Worm (Caenorhabditis elegans) whole organism, L2 larva: ENCODE measurements around the gene best-1.

Experiments used
- C34F6.9 ChIP-seq: fragments of 150-350 bp; optimal IDR thresholded peaks from 2 replicates; lab custom pipeline; 2014; ENCODE audit warnings: missing biosample characterization, missing genetic modification characterization
- F13H6.1 ChIP-seq: sonication (generic microtip); optimal IDR thresholded peaks from 2 replicates; lab custom pipeline; 2016; ENCODE audit warnings: missing genetic modification characterization, missing compliant biosample characterization
- R02D3.7 ChIP-seq: fragments of 150-350 bp; optimal IDR thresholded peaks from 2 replicates; lab custom pipeline; 2014; ENCODE audit warnings: missing biosample characterization, missing genetic modification characterization
- alr-1 ChIP-seq: fragments of 150-350 bp; optimal IDR thresholded peaks from 2 replicates; lab custom pipeline; 2014; ENCODE audit warnings: missing biosample characterization, missing genetic modification characterization
- aly-2 ChIP-seq: fragments of 150-350 bp; optimal IDR thresholded peaks from 2 replicates; lab custom pipeline; 2014; ENCODE audit warnings: missing biosample characterization, missing genetic modification characterization
- ama-1 ChIP-seq: fragments of 150-350 bp; optimal IDR thresholded peaks from 2 replicates; lab custom pipeline; 2018; ENCODE audit warnings: inconsistent platforms
- ceh-16 ChIP-seq: fragments of 150-350 bp; optimal IDR thresholded peaks from 2 replicates; lab custom pipeline; 2014; ENCODE audit warnings: missing biosample characterization, missing genetic modification characterization
- crh-2 ChIP-seq: sonication (generic microtip); optimal IDR thresholded peaks from 2 replicates; lab custom pipeline; 2017; ENCODE audit warnings: missing biosample characterization, missing genetic modification characterization
- egl-27 ChIP-seq: sonication (generic microtip); optimal IDR thresholded peaks from 3 replicates; lab custom pipeline; 2017; ENCODE audit warnings: missing biosample characterization, missing genetic modification reagents, missing genetic modification characterization
- elt-1 ChIP-seq: fragments of 150-350 bp; optimal IDR thresholded peaks from 2 replicates; lab custom pipeline; 2014; ENCODE audit warnings: missing biosample characterization, missing genetic modification characterization
- gmeb-1 ChIP-seq: fragments of 150-350 bp; optimal IDR thresholded peaks from 2 replicates; lab custom pipeline; 2014; ENCODE audit warnings: missing biosample characterization, missing genetic modification characterization
- lin-11 ChIP-seq: fragments of 150-350 bp; sonication (generic microtip); optimal IDR thresholded peaks from 2 replicates; lab custom pipeline; 2014; ENCODE audit warnings: missing biosample characterization, missing genetic modification characterization, inconsistent platforms, mixed read lengths
- lin-13 ChIP-seq: fragments of 150-350 bp; optimal IDR thresholded peaks from 2 replicates; lab custom pipeline; 2014; ENCODE audit warnings: missing biosample characterization, missing genetic modification reagents, missing genetic modification characterization
- lin-39 ChIP-seq: fragments of 150-350 bp; optimal IDR thresholded peaks from 2 replicates; lab custom pipeline; 2014; ENCODE audit warnings: missing biosample characterization, missing genetic modification reagents, missing genetic modification characterization
- lsy-2 ChIP-seq, 2 experiments: fragments of 150-350 bp in 1 of 2; sonication (generic microtip) in 1 of 2; optimal IDR thresholded peaks; 2 replicates each; lab custom pipeline; 2014 to 2017; ENCODE audit warnings: missing biosample characterization in 2 of 2, missing genetic modification characterization in 2 of 2
- mab-5 ChIP-seq: fragments of 150-350 bp; optimal IDR thresholded peaks from 2 replicates; lab custom pipeline; 2014; ENCODE audit warnings: missing biosample characterization, missing genetic modification characterization
- mbf-1 ChIP-seq: sonication (generic microtip); optimal IDR thresholded peaks from 2 replicates; lab custom pipeline; 2017; ENCODE audit warnings: missing biosample characterization, missing genetic modification characterization
- mdl-1 ChIP-seq, 2 experiments: fragments of 150-350 bp in 1 of 2; sonication (generic microtip) in 1 of 2; optimal IDR thresholded peaks; 2 replicates each; lab custom pipeline; 2017; ENCODE audit warnings: missing biosample characterization in 2 of 2, missing genetic modification characterization in 2 of 2
- nhr-10 ChIP-seq: sonication (generic microtip); optimal IDR thresholded peaks from 2 replicates; lab custom pipeline; 2017; ENCODE audit warnings: missing biosample characterization, missing genetic modification characterization
- nhr-11 ChIP-seq: fragments of 150-350 bp; optimal IDR thresholded peaks from 2 replicates; lab custom pipeline; 2014; ENCODE audit warnings: missing biosample characterization, missing genetic modification characterization
- nhr-12 ChIP-seq: fragments of 150-350 bp; optimal IDR thresholded peaks from 2 replicates; lab custom pipeline; 2014; ENCODE audit warnings: missing biosample characterization, missing genetic modification characterization
- nhr-129 ChIP-seq: fragments of 150-350 bp; optimal IDR thresholded peaks from 2 replicates; lab custom pipeline; 2014; ENCODE audit warnings: missing biosample characterization, missing genetic modification characterization
- nhr-23 ChIP-seq: fragments of 150-350 bp; optimal IDR thresholded peaks from 2 replicates; lab custom pipeline; 2014; ENCODE audit warnings: missing biosample characterization, missing genetic modification reagents, missing genetic modification characterization
- nhr-237 ChIP-seq: fragments of 150-350 bp; optimal IDR thresholded peaks from 2 replicates; lab custom pipeline; 2014; ENCODE audit warnings: missing biosample characterization, missing genetic modification characterization
- nhr-25 ChIP-seq: fragments of 150-350 bp; sonication (generic microtip); optimal IDR thresholded peaks from 3 replicates; lab custom pipeline; 2014; ENCODE audit warnings: missing biosample characterization, missing genetic modification characterization
- nhr-6 ChIP-seq: fragments of 150-350 bp; optimal IDR thresholded peaks from 2 replicates; lab custom pipeline; 2014; ENCODE audit warnings: missing biosample characterization, missing genetic modification characterization
- nhr-77 ChIP-seq: fragments of 150-350 bp; optimal IDR thresholded peaks from 2 replicates; lab custom pipeline; 2014; ENCODE audit warnings: missing biosample characterization, missing genetic modification characterization
- sem-4 ChIP-seq: fragments of 150-350 bp; optimal IDR thresholded peaks from 2 replicates; lab custom pipeline; 2014; ENCODE audit warnings: missing biosample characterization, missing genetic modification reagents, missing genetic modification characterization
- skn-1 ChIP-seq: sonication (generic microtip); optimal IDR thresholded peaks from 2 replicates; lab custom pipeline; 2017; ENCODE audit warnings: missing biosample characterization, missing genetic modification characterization
- sma-3 ChIP-seq: sonication (generic microtip); optimal IDR thresholded peaks from 2 replicates; lab custom pipeline; 2016; ENCODE audit warnings: missing genetic modification reagents, missing genetic modification characterization, missing compliant biosample characterization
- sma-9 ChIP-seq, 2 experiments: fragments of 150-350 bp in 1 of 2; sonication (generic microtip) in 1 of 2; optimal IDR thresholded peaks; 2 replicates each; lab custom pipeline; 2014 to 2016; ENCODE audit warnings: missing genetic modification characterization in 2 of 2, mild to moderate bottlenecking in 1 of 2, missing biosample characterization in 1 of 2, missing compliant biosample characterization in 1 of 2, missing genetic modification reagents in 1 of 2, moderate library complexity in 1 of 2
- unc-39 ChIP-seq: fragments of 150-350 bp; optimal IDR thresholded peaks from 2 replicates; lab custom pipeline; 2014; ENCODE audit warnings: missing biosample characterization, missing genetic modification characterization
- unc-55 ChIP-seq: fragments of 150-350 bp; sonication (generic microtip); optimal IDR thresholded peaks from 3 replicates; lab custom pipeline; 2014; ENCODE audit warnings: missing biosample characterization, missing genetic modification reagents, missing genetic modification characterization
- unc-62 ChIP-seq: fragments of 150-350 bp; optimal IDR thresholded peaks from 2 replicates; lab custom pipeline; 2014; ENCODE audit warnings: missing biosample characterization, missing genetic modification reagents, missing genetic modification characterization
- zag-1 ChIP-seq: fragments of 150-350 bp; optimal IDR thresholded peaks from 2 replicates; lab custom pipeline; 2014; ENCODE audit warnings: missing biosample characterization, missing genetic modification characterization
- ztf-1 ChIP-seq: fragments of 200-800 bp; sonication (Bioruptor generic); conservative IDR thresholded peaks from 2 replicates; pipeline ENCODE4 v1.3.6; 2022; ENCODE audit warnings: missing genetic modification characterization, missing compliant biosample characterization
- ztf-11 ChIP-seq: sonication (generic microtip); optimal IDR thresholded peaks from 2 replicates; lab custom pipeline; 2017; ENCODE audit warnings: missing biosample characterization, missing genetic modification characterization
- ztf-4 ChIP-seq: fragments of 150-350 bp; optimal IDR thresholded peaks from 2 replicates; lab custom pipeline; 2014; ENCODE audit warnings: missing biosample characterization, missing genetic modification characterization

Gene best-1

DNA sequence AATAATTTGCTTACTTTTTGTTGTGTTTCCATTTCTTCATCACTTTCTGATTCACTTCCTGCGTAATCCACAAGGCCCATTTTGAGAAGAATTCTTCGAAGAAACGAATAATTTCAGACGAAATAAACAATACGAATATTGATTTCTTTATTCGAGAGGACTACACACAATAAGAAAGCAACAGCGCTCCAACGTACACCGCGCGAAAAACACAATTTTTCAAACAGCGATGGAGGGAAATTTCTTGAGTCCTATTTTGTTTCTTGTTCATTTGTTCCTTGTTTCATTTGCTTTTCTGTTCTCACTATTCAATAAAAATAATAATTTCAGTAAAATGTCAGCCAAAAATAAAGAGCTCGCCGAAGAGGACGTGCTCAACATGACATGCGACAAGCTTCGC is 15.9 kb downstream of the best-1 start, which contains the start of the genes prcc-1 and C39E9.12 (continued):
- no peak for TF ChIP-seq sem-4 (tag; lab: Kevin White, UChicago)
- TF ChIP-seq unc-55 (GFP tag; lab: Kevin White, UChicago), result peak; percentile 94
- no peak for TF ChIP-seq aly-2 (tag; lab: Kevin White, UChicago)
- TF ChIP-seq lin-39, result no peak
- TF ChIP-seq F13H6.1 (tag; lab: Kevin White, UChicago), result no peak
- peak; percentile 47 for TF ChIP-seq sma-3
- no peak for TF ChIP-seq R02D3.7 (tag; lab: Kevin White, UChicago)
- TF ChIP-seq nhr-10 (tag; lab: Kevin White, UChicago), result no peak
- no peak for TF ChIP-seq ztf-11
- no peak for TF ChIP-seq ama-1
- TF ChIP-seq lsy-2 (tag; optimal IDR thresholded peaks at IDR 0.05; lab: Kevin White, UChicago), result peak; percentile 31 to 86
- no peak for TF ChIP-seq ceh-16 (tag; lab: Kevin White, UChicago)
- no peak for TF ChIP-seq ztf-1 (GFP tag; lab: Robert Waterston, UW)
- TF ChIP-seq nhr-12 (tag; lab: Kevin White, UChicago), result no peak
- TF ChIP-seq nhr-23 (tag; lab: Kevin White, UChicago), result no peak
- no peak for TF ChIP-seq unc-39 (tag; lab: Kevin White, UChicago)
- TF ChIP-seq crh-2 (tag; lab: Kevin White, UChicago), result peak; percentile 76

DNA sequence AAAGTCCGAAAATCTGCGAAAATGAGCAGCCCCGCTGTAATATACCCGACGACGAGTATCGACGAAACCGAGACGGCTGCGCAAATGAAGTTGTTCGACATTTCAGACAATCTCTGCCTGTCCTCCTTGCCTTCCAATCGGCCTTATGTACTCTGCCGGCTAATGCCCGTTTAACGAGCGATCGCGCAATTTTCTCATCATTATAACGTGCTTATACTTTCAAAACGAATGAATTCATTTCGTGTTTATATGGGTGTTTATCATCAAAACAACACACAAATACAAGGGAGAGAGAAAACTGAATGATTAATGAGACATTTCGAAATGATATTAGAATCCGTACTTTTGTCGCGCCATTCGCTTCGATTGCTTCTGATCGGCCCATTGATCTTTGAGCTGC is 18.6 kb downstream of the best-1 start, which contains the start of gene col-132:
TSS of gene col-132 (minus strand) at position 101 of the 400 bp plus-strand sequence.
- TF ChIP-seq lin-13 (GFP tag; lab: Kevin White, UChicago) (no peak), mdl-1 (tag; optimal IDR thresholded peaks at IDR 0.05; lab: Kevin White, UChicago) (no peak), unc-39 (tag; lab: Kevin White, UChicago) (no peak), gmeb-1 (no peak)

DNA sequence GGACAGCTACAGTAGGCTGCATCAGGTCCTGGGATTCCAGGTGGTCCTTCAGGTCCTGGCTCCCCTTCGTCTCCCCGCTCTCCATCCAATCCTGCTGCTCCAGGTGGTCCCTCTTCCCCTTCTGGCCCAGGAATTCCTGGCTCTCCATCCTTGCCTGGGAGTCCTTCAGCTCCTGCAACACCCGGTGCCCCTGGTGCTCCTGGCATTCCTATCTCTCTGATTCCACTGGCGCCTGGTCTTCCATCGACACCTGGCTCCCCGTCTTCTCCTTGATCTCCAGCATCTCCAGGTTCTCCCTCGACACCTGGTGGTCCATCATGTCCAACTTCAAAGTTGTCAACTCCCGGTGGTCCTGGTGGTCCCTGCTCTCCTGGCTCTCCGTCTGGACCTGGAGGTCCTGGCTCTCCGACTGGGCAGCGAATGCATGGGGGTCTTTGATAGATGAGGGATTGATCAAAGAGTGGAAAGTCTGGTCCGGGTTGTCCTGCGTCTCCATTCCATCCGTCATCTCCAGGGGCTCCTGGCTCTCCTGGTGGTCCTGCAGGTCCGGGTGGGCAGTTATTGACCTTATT is 19.8 kb downstream of the best-1 start:
- TF ChIP-seq egl-27 (tag; lab: Kevin White, UChicago) (no peak), mbf-1 (tag; lab: Kevin White, UChicago) (no peak), nhr-11 (no peak), ztf-4 (tag; lab: Kevin White, UChicago) (no peak), nhr-25 (tag; lab: Kevin White, UChicago) (no peak), lsy-2 (tag; optimal IDR thresholded peaks at IDR 0.05; lab: Kevin White, UChicago) (no peak), nhr-10 (tag; lab: Kevin White, UChicago) (no peak), nhr-237 (tag; lab: Kevin White, UChicago) (no peak), unc-55 (GFP tag; lab: Kevin White, UChicago) (no peak), skn-1 (tag; lab: Kevin White, UChicago) (no peak), C34F6.9 (no peak), alr-1 (tag; lab: Kevin White, UChicago) (no peak), nhr-129 (tag; lab: Kevin White, UChicago) (no peak), mab-5 (no peak), nhr-77 (tag; lab: Kevin White, UChicago) (no peak), lin-11 (tag; lab: Kevin White, UChicago) (no peak)

DNA sequence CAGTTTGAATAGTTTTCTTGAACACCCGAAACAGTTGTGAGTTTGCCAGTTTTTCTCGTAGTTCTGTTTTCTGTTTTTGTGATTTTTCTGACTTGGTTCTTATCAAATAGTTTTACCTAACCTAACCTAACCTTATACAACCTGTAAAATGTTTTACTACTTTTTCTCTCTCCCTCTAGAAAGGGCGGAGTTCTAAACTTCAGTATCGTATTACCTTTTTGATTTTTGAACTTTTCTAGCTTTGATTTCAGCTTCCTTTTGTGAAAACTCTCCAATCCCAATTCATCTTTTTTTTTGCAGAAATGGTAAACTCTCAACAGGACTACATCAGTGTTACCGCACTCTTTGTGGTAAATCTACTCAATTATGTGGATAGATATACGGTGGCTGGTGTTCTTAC is 22.9 kb downstream of the best-1 start, which contains the start of gene spin-2:
TSS of gene spin-2 (plus strand) at position 301 of the 400 bp plus-strand sequence.
- TF ChIP-seq unc-62 (no peak), sma-3 (no peak), nhr-6 (tag; lab: Kevin White, UChicago) (no peak)

DNA sequence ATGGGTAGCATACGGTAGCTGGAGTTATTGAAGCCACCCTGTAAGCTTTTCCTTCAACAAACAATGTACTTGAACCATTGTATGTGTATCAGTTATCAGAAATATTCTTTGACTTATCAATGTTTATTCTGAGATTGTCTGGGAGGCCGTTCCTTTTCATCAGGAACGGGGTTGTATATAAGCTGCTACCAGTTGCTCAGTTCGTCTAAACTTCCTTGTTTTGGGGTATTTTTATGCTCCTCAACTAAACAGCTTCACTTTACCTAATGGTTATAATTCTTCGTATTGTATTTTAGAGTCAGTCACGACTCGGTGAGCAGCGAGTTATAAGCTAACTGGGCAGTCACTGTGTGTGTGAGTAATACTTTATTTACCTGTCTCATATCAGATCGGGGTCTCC is 23.9 kb downstream of the best-1 start:
- TF ChIP-seq ztf-1 (GFP tag; lab: Robert Waterston, UW) (no peak), nhr-12 (tag; lab: Kevin White, UChicago) (no peak), mbf-1 (tag; lab: Kevin White, UChicago) (no peak), nhr-6 (tag; lab: Kevin White, UChicago) (no peak), mdl-1 (tag; optimal IDR thresholded peaks at IDR 0.05; lab: Kevin White, UChicago) (no peak), nhr-10 (tag; lab: Kevin White, UChicago) (no peak), unc-39 (tag; lab: Kevin White, UChicago) (no peak), sma-9 (GFP tag; optimal IDR thresholded peaks at IDR 0.05; lab: Kevin White, UChicago) (no peak), sma-9 (tag; optimal IDR thresholded peaks at IDR 0.05; lab: Kevin White, UChicago) (no peak), nhr-25 (tag; lab: Kevin White, UChicago) (no peak), lin-11 (tag; lab: Kevin White, UChicago) (no peak), lin-13 (GFP tag; lab: Kevin White, UChicago) (no peak), zag-1 (tag; lab: Kevin White, UChicago) (no peak), elt-1 (tag; lab: Kevin White, UChicago) (no peak)
